Fruit fly (Drosophila melanogaster) whole organism, prepupa: ENCODE data around the gene CG14232.

Experiments used
- Blimp-1 ChIP-seq: fragments of 200-800 bp; sonication (Bioruptor generic); optimal IDR thresholded peaks from 3 replicates; lab custom pipeline; 2017; ENCODE audit warnings: missing biosample characterization, missing genetic modification characterization, mild to moderate bottlenecking, moderate library complexity, missing genetic modification reagents
- CG10669 ChIP-seq: fragments of 200-800 bp; sonication (Bioruptor generic); optimal IDR thresholded peaks from 3 replicates; lab custom pipeline; 2018; ENCODE audit warnings: missing biosample characterization, mild to moderate bottlenecking, missing genetic modification characterization, moderate library complexity
- CG11762 ChIP-seq: fragments of 200-800 bp; sonication (Bioruptor generic); optimal IDR thresholded peaks from 3 replicates; lab custom pipeline; 2016; ENCODE audit warnings: missing biosample characterization, missing genetic modification characterization; ENCODE audit not compliant: insufficient read depth
- CG11902 ChIP-seq: fragments of 200-800 bp; sonication (Bioruptor generic); optimal IDR thresholded peaks from 3 replicates; lab custom pipeline; 2016; ENCODE audit warnings: missing biosample characterization, missing genetic modification characterization
- CG15336 ChIP-seq: fragments of 200-800 bp; sonication (Bioruptor generic); IDR thresholded peaks from 2 replicates; pipeline ENCODE4 v1.3.6; 2022; ENCODE audit warnings: missing biosample characterization, missing genetic modification characterization
- CG16779 ChIP-seq: fragments of 200-800 bp; sonication (Bioruptor generic); optimal IDR thresholded peaks from 3 replicates; lab custom pipeline; 2017; ENCODE audit warnings: missing biosample characterization, mild to moderate bottlenecking, missing genetic modification characterization
- CG3032 ChIP-seq: fragments of 200-800 bp; optimal IDR thresholded peaks from 2 replicates; lab custom pipeline; 2019; ENCODE audit warnings: missing biosample characterization, mild to moderate bottlenecking, missing genetic modification characterization, moderate library complexity
- CG31627 ChIP-seq: fragments of 200-800 bp; sonication (Bioruptor generic); optimal IDR thresholded peaks from 3 replicates; lab custom pipeline; 2016; ENCODE audit warnings: missing biosample characterization, missing genetic modification characterization
- CG32006 ChIP-seq: fragments of 200-800 bp; sonication (Bioruptor generic); optimal IDR thresholded peaks from 3 replicates; lab custom pipeline; 2017; ENCODE audit warnings: missing biosample characterization, mild to moderate bottlenecking, missing genetic modification characterization
- CG3919 ChIP-seq: fragments of 200-800 bp; sonication (Bioruptor generic); optimal IDR thresholded peaks from 3 replicates; lab custom pipeline; 2016; ENCODE audit warnings: missing biosample characterization, missing genetic modification characterization
- CG4318 ChIP-seq: fragments of 200-800 bp; sonication (Bioruptor generic); optimal IDR thresholded peaks from 3 replicates; lab custom pipeline; 2017; ENCODE audit warnings: missing biosample characterization, mild to moderate bottlenecking, missing genetic modification characterization
- CG6276 ChIP-seq: fragments of 200-800 bp; sonication (Bioruptor generic); optimal IDR thresholded peaks from 2 replicates; lab custom pipeline; 2017; ENCODE audit warnings: missing biosample characterization, mild to moderate bottlenecking, missing genetic modification characterization
- CG6792 ChIP-seq: fragments of 200-800 bp; sonication (Bioruptor generic); optimal IDR thresholded peaks from 3 replicates; lab custom pipeline; 2016; ENCODE audit warnings: missing biosample characterization, missing genetic modification characterization
- CG6808 ChIP-seq: fragments of 200-800 bp; sonication (Bioruptor generic); optimal IDR thresholded peaks from 3 replicates; lab custom pipeline; 2017; ENCODE audit warnings: missing biosample characterization, missing genetic modification characterization, mild to moderate bottlenecking, moderate library complexity, missing genetic modification reagents
- CG6854 ChIP-seq: fragments of 200-800 bp; sonication (Bioruptor generic); optimal IDR thresholded peaks from 2 replicates; lab custom pipeline; 2017; ENCODE audit warnings: missing biosample characterization, mild to moderate bottlenecking, missing genetic modification characterization
- CG7368 ChIP-seq: fragments of 200-800 bp; sonication (Bioruptor generic); optimal IDR thresholded peaks from 3 replicates; lab custom pipeline; 2016; ENCODE audit warnings: missing biosample characterization, missing genetic modification characterization
- CG8632 ChIP-seq: fragments of 200-800 bp; sonication (Bioruptor generic); optimal IDR thresholded peaks from 3 replicates; lab custom pipeline; 2016; ENCODE audit warnings: missing biosample characterization, missing genetic modification characterization
- Eip75B ChIP-seq: fragments of 200-800 bp; sonication (Bioruptor generic); optimal IDR thresholded peaks from 3 replicates; lab custom pipeline; 2016; ENCODE audit warnings: missing biosample characterization, missing genetic modification characterization
- Eip78C ChIP-seq: fragments of 200-800 bp; sonication (Bioruptor generic); peaks from one replicate; lab custom pipeline; 2016; ENCODE audit warnings: missing biosample characterization, missing genetic modification characterization
- Eip93F ChIP-seq: fragments of 200-800 bp; sonication (Bioruptor generic); optimal IDR thresholded peaks from 2 replicates; lab custom pipeline; 2016; ENCODE audit warnings: missing biosample characterization, mild to moderate bottlenecking, missing genetic modification characterization
- Ets21C ChIP-seq: fragments of 200-800 bp; sonication (Bioruptor generic); optimal IDR thresholded peaks from 3 replicates; lab custom pipeline; 2016; ENCODE audit warnings: missing biosample characterization, missing genetic modification characterization
- Ets96B ChIP-seq: fragments of 200-800 bp; optimal IDR thresholded peaks from 2 replicates; lab custom pipeline; 2019; ENCODE audit warnings: missing biosample characterization, mild to moderate bottlenecking, missing genetic modification characterization, moderate library complexity
- Hr4 ChIP-seq: fragments of 200-800 bp; sonication (Bioruptor generic); optimal IDR thresholded peaks from 3 replicates; lab custom pipeline; 2016; ENCODE audit warnings: missing biosample characterization, missing genetic modification characterization
- Lpt ChIP-seq: fragments of 200-800 bp; sonication (Bioruptor generic); optimal IDR thresholded peaks from 3 replicates; lab custom pipeline; 2016; ENCODE audit warnings: missing biosample characterization, missing genetic modification characterization
- Met ChIP-seq: fragments of 200-800 bp; sonication (Bioruptor generic); optimal IDR thresholded peaks from 3 replicates; lab custom pipeline; 2016; ENCODE audit warnings: missing biosample characterization, missing genetic modification characterization
- Smox ChIP-seq: fragments of 200-800 bp; sonication (Bioruptor generic); optimal IDR thresholded peaks from 3 replicates; lab custom pipeline; 2016; ENCODE audit warnings: missing biosample characterization, missing genetic modification characterization
- Sox102F ChIP-seq: fragments of 200-800 bp; sonication (Bioruptor generic); optimal IDR thresholded peaks from 2 replicates; lab custom pipeline; 2016; ENCODE audit warnings: missing biosample characterization, mild to moderate bottlenecking, missing genetic modification characterization
- Sox14 ChIP-seq: fragments of 200-800 bp; sonication (Bioruptor generic); optimal IDR thresholded peaks from 3 replicates; lab custom pipeline; 2016; ENCODE audit warnings: missing biosample characterization, missing genetic modification characterization
- Sox15 ChIP-seq: fragments of 200-800 bp; sonication (Bioruptor generic); optimal IDR thresholded peaks from 3 replicates; lab custom pipeline; 2016; ENCODE audit warnings: missing biosample characterization, missing genetic modification characterization
- achi ChIP-seq: fragments of 200-800 bp; sonication (Bioruptor generic); optimal IDR thresholded peaks from 3 replicates; lab custom pipeline; 2016; ENCODE audit warnings: missing biosample characterization, missing genetic modification characterization
- acj6 ChIP-seq: fragments of 200-800 bp; sonication (Bioruptor generic); optimal IDR thresholded peaks from 3 replicates; lab custom pipeline; 2016; ENCODE audit warnings: missing biosample characterization, missing genetic modification characterization
- cyc ChIP-seq: fragments of 200-800 bp; sonication (Bioruptor generic); optimal IDR thresholded peaks from 3 replicates; lab custom pipeline; 2016; ENCODE audit warnings: missing biosample characterization, missing genetic modification characterization
- dac ChIP-seq: fragments of 200-800 bp; sonication (Bioruptor generic); optimal IDR thresholded peaks from 2 replicates; lab custom pipeline; 2017; ENCODE audit warnings: missing biosample characterization, mild to moderate bottlenecking, missing genetic modification characterization
- dsx ChIP-seq: fragments of 200-800 bp; optimal IDR thresholded peaks from 3 replicates; lab custom pipeline; 2019; ENCODE audit warnings: missing biosample characterization, mild to moderate bottlenecking, missing genetic modification characterization, moderate library complexity; ENCODE audit not compliant: poor library complexity, severe bottlenecking
- eg ChIP-seq: fragments of 200-800 bp; sonication (Bioruptor generic); IDR thresholded peaks from 3 replicates; pipeline ENCODE4 v1.3.6; 2022; ENCODE audit warnings: missing biosample characterization, missing genetic modification characterization
- esn ChIP-seq: fragments of 200-800 bp; sonication (Bioruptor generic); optimal IDR thresholded peaks from 2 replicates; lab custom pipeline; 2016; ENCODE audit warnings: missing biosample characterization, mild to moderate bottlenecking, missing genetic modification characterization, moderate library complexity
- fd59A ChIP-seq: fragments of 200-800 bp; sonication (Bioruptor generic); optimal IDR thresholded peaks from 2 replicates; lab custom pipeline; 2017; ENCODE audit warnings: missing biosample characterization, mild to moderate bottlenecking, missing genetic modification characterization, missing genetic modification reagents
- fd85E ChIP-seq: fragments of 200-800 bp; sonication (Bioruptor generic); optimal IDR thresholded peaks from 3 replicates; lab custom pipeline; 2016; ENCODE audit warnings: missing biosample characterization, missing genetic modification characterization
- fkh ChIP-seq: fragments of 200-800 bp; sonication (Bioruptor generic); optimal IDR thresholded peaks from 3 replicates; lab custom pipeline; 2017; ENCODE audit warnings: missing biosample characterization, mild to moderate bottlenecking, missing genetic modification characterization, moderate library complexity
- lz ChIP-seq: fragments of 200-800 bp; sonication (Bioruptor generic); optimal IDR thresholded peaks from 3 replicates; lab custom pipeline; 2016; ENCODE audit warnings: missing biosample characterization, missing genetic modification characterization
- net ChIP-seq: fragments of 200-800 bp; sonication (Bioruptor generic); optimal IDR thresholded peaks from 3 replicates; lab custom pipeline; 2016; ENCODE audit warnings: missing biosample characterization, missing genetic modification characterization
- pdm3 ChIP-seq: fragments of 200-800 bp; sonication (Bioruptor generic); optimal IDR thresholded peaks from 3 replicates; lab custom pipeline; 2016; ENCODE audit warnings: missing biosample characterization, missing genetic modification characterization
- spab ChIP-seq: fragments of 200-800 bp; sonication (Bioruptor generic); optimal IDR thresholded peaks from 2 replicates; lab custom pipeline; 2017; ENCODE audit warnings: missing biosample characterization, mild to moderate bottlenecking, missing genetic modification characterization, missing genetic modification reagents
- ss ChIP-seq, 2 experiments: fragments of 200-800 bp; sonication (Bioruptor generic); optimal IDR thresholded peaks; 2 replicates in 1 of 2; 3 replicates in 1 of 2; lab custom pipeline; 2017 to 2018; ENCODE audit warnings: mild to moderate bottlenecking in 2 of 2, missing biosample characterization in 2 of 2, missing genetic modification characterization in 2 of 2, moderate library complexity in 1 of 2
- vri ChIP-seq: fragments of 200-800 bp; sonication (Bioruptor generic); optimal IDR thresholded peaks from 3 replicates; lab custom pipeline; 2016; ENCODE audit warnings: missing biosample characterization, mild to moderate bottlenecking, missing genetic modification characterization

CG14232 gene

DNA sequence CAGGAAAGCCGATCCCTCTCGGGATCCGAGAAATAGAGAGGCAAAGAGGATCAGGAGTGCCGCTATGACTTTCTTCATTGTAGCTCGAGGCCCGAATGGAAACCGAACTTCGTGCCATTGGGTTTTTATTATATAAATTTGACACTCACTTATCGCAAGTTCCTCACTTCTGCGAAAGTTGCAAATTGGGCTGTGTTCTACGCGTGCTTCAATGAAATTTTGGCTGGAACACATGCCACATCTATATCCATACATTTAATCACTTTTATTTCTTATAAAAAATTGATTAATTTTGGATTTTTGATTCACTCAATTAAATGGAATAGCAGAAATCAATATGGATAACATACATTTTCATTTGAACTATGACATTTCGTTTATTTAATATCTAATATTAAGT lies 15.2 kb downstream of the CG14232 start, which contains the start of gene CG14227:
TSS of gene CG14227 (minus strand) at position 101 of the 400 bp plus-strand sequence.
- no peak for TF ChIP-seq CG11902 (GFP tag; lab: Kevin White, UChicago)

DNA sequence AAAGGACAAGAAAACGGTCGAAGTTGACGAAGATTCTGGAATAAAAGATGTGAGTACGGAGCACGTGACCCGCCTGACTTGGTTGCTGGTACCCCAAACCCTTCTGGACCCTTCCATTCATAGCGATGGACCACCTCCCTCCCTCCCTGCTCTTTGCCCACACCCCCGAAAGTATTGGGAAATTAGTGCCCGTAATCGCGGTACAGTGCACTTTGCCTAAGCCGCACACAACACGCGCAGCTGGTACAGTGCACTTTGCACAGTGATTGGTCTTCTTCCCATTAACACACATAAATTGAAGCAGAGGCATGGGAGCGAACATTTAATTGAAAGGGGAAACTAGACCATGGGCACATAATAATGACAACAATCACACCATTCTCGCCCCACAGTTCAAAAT lies 20.0 kb downstream of the CG14232 start:
- TF ChIP-seq CG8632 (GFP tag; lab: Kevin White, UChicago) (no peak), fd59A (no peak), Met (GFP tag; lab: Kevin White, UChicago) (no peak), spab (GFP tag; lab: Kevin White, UChicago) (no peak), CG6854 (GFP tag; lab: Kevin White, UChicago) (no peak), Smox (no peak), Eip75B (GFP tag; lab: Kevin White, UChicago) (no peak), net (GFP tag; lab: Kevin White, UChicago) (no peak), ss (GFP tag; optimal IDR thresholded peaks at IDR 0.05; lab: Kevin White, UChicago) (no peak), Ets21C (GFP tag; lab: Kevin White, UChicago) (no peak), CG6276 (GFP tag; lab: Kevin White, UChicago) (no peak), Eip93F (GFP tag; lab: Kevin White, UChicago) (no peak), Eip78C (GFP tag; lab: Kevin White, UChicago) (no peak), pdm3 (no peak), Sox14 (GFP tag; lab: Kevin White, UChicago) (no peak), Sox102F (GFP tag; lab: Kevin White, UChicago) (no peak)
- TF ChIP-seq, all 60 proteins: peak for 0

DNA sequence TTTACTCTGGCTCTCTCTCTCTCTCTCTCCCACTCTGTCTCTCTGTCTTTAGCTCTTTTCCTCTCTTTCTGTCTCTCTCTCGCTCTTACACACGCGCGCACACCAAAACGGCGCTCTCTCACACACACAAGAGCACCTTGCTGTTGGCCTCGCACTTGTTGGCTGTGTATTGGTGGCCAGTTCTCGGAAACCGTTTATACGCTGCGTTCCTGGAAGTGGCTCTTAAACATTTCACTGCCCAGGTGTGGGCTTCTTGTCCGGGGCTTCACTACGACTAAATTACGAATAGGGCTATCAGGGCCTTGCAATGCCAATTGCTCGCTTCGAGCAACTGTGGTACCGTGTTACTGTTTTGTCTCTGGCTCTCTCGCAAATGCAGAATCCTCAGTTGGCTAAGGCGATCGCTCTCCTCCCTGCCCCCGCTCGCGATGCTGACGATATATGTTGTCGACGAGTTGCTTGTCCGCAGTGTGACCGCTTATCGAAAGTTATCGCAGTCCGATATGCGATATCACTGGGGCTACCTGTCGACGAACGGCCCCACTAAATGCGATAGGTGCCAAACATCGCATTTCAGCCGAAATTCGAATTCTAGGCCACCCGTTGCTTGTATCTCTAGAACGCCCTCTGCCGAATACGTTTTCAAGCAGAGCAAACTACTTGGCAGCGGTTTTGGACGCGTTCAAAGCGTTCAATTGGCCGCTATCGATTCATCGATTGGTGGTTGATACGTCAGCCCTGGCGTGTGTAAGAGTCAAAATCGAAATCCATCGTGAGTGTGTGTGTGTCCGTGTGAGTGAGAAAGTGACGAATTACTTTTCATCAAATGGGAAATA lies 20.8 kb downstream of the CG14232 start, which contains the start of the genes dome and Ubqn:
TSS of gene dome (minus strand) at position 479 of the 836 bp plus-strand sequence.
TSS of gene Ubqn (plus strand) at position 769 of the 836 bp plus-strand sequence.
- TF ChIP-seq CG6808 (no peak), dac (GFP tag; lab: Kevin White, UChicago) (no peak), Sox14 (GFP tag; lab: Kevin White, UChicago) (peak; percentile 8), Ets96B (tag; lab: Kevin White, UChicago) (no peak), CG7368 (GFP tag; lab: Kevin White, UChicago) (peak; percentile 0), CG11902 (GFP tag; lab: Kevin White, UChicago) (no peak), fkh (GFP tag; lab: Kevin White, UChicago) (no peak), CG11762 (no peak), dsx (peak; percentile 9), lz (no peak), CG16779 (tag; lab: Kevin White, UChicago) (no peak), net (GFP tag; lab: Kevin White, UChicago) (peak; percentile 45), cyc (no peak), Eip78C (GFP tag; lab: Kevin White, UChicago) (peak; percentile 77), esn (no peak), acj6 (GFP tag; lab: Kevin White, UChicago) (no peak), Sox15 (no peak), Eip75B (GFP tag; lab: Kevin White, UChicago) (no peak), fd59A (no peak), CG3032 (tag; lab: Kevin White, UChicago) (peak; percentile 9), fd85E (GFP tag; lab: Kevin White, UChicago) (no peak), CG15336 (peak; percentile 49; the same call in 1 of the 2 replicates), CG10669 (GFP tag; lab: Kevin White, UChicago) (no peak), CG3919 (GFP tag; lab: Kevin White, UChicago) (no peak), CG4318 (no peak), Hr4 (GFP tag; lab: Kevin White, UChicago) (no peak), Blimp-1 (peak; percentile 44), spab (GFP tag; lab: Kevin White, UChicago) (no peak), Lpt (GFP tag; lab: Kevin White, UChicago) (no peak), CG6792 (GFP tag; lab: Kevin White, UChicago) (no peak), achi (GFP tag; lab: Kevin White, UChicago) (no peak), CG6276 (GFP tag; lab: Kevin White, UChicago) (no peak), CG31627 (GFP tag; lab: Kevin White, UChicago) (no peak), vri (GFP tag; lab: Kevin White, UChicago) (no peak), eg (GFP tag; lab: Robert Waterston, UW) (0 out of 3 replicates have a peak, but pooled peaks have one; percentile 22), CG32006 (no peak)
